Worm (Caenorhabditis elegans) whole organism, L4 larva: ENCODE measurements around the gene col-152.

Source experiments
- F37D6.2 ChIP-seq: sonication (generic microtip); optimal IDR thresholded peaks from 2 replicates; lab custom pipeline; 2016; ENCODE audit warnings: mild to moderate bottlenecking, missing genetic modification characterization, missing compliant biosample characterization
- R02D3.7 ChIP-seq: fragments of 150-350 bp; sonication (generic microtip); optimal IDR thresholded peaks from 3 replicates; lab custom pipeline; 2014; ENCODE audit warnings: missing biosample characterization, missing genetic modification characterization
- T20F7.1 ChIP-seq: fragments of 200-800 bp; sonication (Bioruptor generic); optimal IDR thresholded peaks from 2 replicates; lab custom pipeline; 2018; ENCODE audit warnings: mild to moderate bottlenecking, missing genetic modification characterization, missing compliant biosample characterization
- T26A8.4 ChIP-seq: fragments of 200-800 bp; sonication (Bioruptor generic); IDR thresholded peaks from 2 replicates; pipeline ENCODE4 v1.3.6; 2022; ENCODE audit warnings: missing genetic modification characterization, missing compliant biosample characterization
- Y105C5A.15 ChIP-seq: fragments of 200-800 bp; sonication (Bioruptor generic); IDR thresholded peaks from 2 replicates; pipeline ENCODE4 v1.3.6; 2022; ENCODE audit warnings: missing genetic modification characterization, missing compliant biosample characterization
- Y48G9A.11 ChIP-seq: fragments of 200-800 bp; sonication (Bioruptor generic); IDR thresholded peaks from 2 replicates; pipeline ENCODE4 v1.3.6; 2022; ENCODE audit warnings: missing genetic modification reagents, missing genetic modification characterization, missing compliant biosample characterization
- ZK337.2 ChIP-seq: fragments of 200-800 bp; sonication (Bioruptor generic); IDR thresholded peaks from 2 replicates; pipeline ENCODE4 v1.3.6; 2022; ENCODE audit warnings: missing genetic modification reagents, missing genetic modification characterization, missing compliant biosample characterization
- attf-4 ChIP-seq: sonication (generic microtip); optimal IDR thresholded peaks from 3 replicates; lab custom pipeline; 2017; ENCODE audit warnings: missing biosample characterization, missing genetic modification characterization
- ceh-28 ChIP-seq: fragments of 150-350 bp; optimal IDR thresholded peaks from 2 replicates; lab custom pipeline; 2014; ENCODE audit warnings: missing biosample characterization, missing genetic modification reagents, missing genetic modification characterization
- ceh-82 ChIP-seq: sonication (generic microtip); optimal IDR thresholded peaks from 2 replicates; lab custom pipeline; 2017; ENCODE audit warnings: missing biosample characterization, missing genetic modification characterization
- ctbp-1 ChIP-seq: fragments of 200-800 bp; sonication (Bioruptor generic); IDR thresholded peaks from 2 replicates; pipeline ENCODE4 v1.3.6; 2022; ENCODE audit warnings: missing genetic modification reagents, missing genetic modification characterization, missing compliant biosample characterization
- dmd-6 ChIP-seq: fragments of 200-800 bp; sonication (Bioruptor generic); IDR thresholded peaks from 2 replicates; pipeline ENCODE4 v1.3.6; 2022; ENCODE audit warnings: missing genetic modification reagents, missing genetic modification characterization, missing compliant biosample characterization
- dpl-1 ChIP-seq: fragments of 150-350 bp; optimal IDR thresholded peaks from 2 replicates; lab custom pipeline; 2014; ENCODE audit warnings: missing biosample characterization, missing genetic modification reagents, missing genetic modification characterization
- dve-1 ChIP-seq: sonication (generic microtip); optimal IDR thresholded peaks from 2 replicates; lab custom pipeline; 2017; ENCODE audit warnings: antibody characterized with exemption, mild to moderate bottlenecking, missing genetic modification characterization, missing compliant biosample characterization; ENCODE audit not compliant: insufficient read depth
- egl-27 ChIP-seq: sonication (generic microtip); optimal IDR thresholded peaks from 3 replicates; lab custom pipeline; 2017; ENCODE audit warnings: missing biosample characterization, missing genetic modification reagents, missing genetic modification characterization
- hlh-11 ChIP-seq: fragments of 200-800 bp; sonication (Bioruptor generic); optimal IDR thresholded peaks from 2 replicates; lab custom pipeline; 2018; ENCODE audit warnings: mild to moderate bottlenecking, missing genetic modification characterization, missing compliant biosample characterization
- lin-13 ChIP-seq: fragments of 150-350 bp; optimal IDR thresholded peaks from 2 replicates; lab custom pipeline; 2014; ENCODE audit warnings: missing biosample characterization, missing genetic modification reagents, missing genetic modification characterization
- lin-29 ChIP-seq: fragments of 200-800 bp; sonication (Bioruptor generic); IDR thresholded peaks from 2 replicates; pipeline ENCODE4 v1.3.6; 2022; ENCODE audit warnings: missing genetic modification reagents, missing genetic modification characterization, missing compliant biosample characterization
- lin-39 ChIP-seq: fragments of 150-350 bp; optimal IDR thresholded peaks from 2 replicates; lab custom pipeline; 2014; ENCODE audit warnings: missing biosample characterization, missing genetic modification reagents, missing genetic modification characterization
- lir-3 ChIP-seq: sonication (generic microtip); optimal IDR thresholded peaks from 2 replicates; lab custom pipeline; 2016; ENCODE audit warnings: mild to moderate bottlenecking, missing genetic modification characterization, missing compliant biosample characterization
- madf-5 ChIP-seq, 2 experiments: fragments of 200-800 bp; sonication (Bioruptor generic); IDR thresholded peaks; 2 replicates each; pipeline ENCODE4 v1.3.6; 2022; ENCODE audit warnings: missing compliant biosample characterization in 2 of 2, missing genetic modification characterization in 2 of 2
- mep-1 ChIP-seq: fragments of 150-350 bp; sonication (generic microtip); optimal IDR thresholded peaks from 3 replicates; lab custom pipeline; 2014; ENCODE audit warnings: missing biosample characterization, missing genetic modification characterization
- mxl-3 ChIP-seq: fragments of 200-800 bp; sonication (Bioruptor generic); optimal IDR thresholded peaks from 2 replicates; lab custom pipeline; 2018; ENCODE audit warnings: mild to moderate bottlenecking, missing genetic modification characterization, missing compliant biosample characterization
- nhr-237 ChIP-seq: sonication (generic microtip); optimal IDR thresholded peaks from 2 replicates; lab custom pipeline; 2017; ENCODE audit warnings: missing biosample characterization, missing genetic modification characterization
- nhr-28 ChIP-seq: fragments of 150-350 bp; optimal IDR thresholded peaks from 2 replicates; lab custom pipeline; 2014; ENCODE audit warnings: missing biosample characterization, missing genetic modification characterization
- nhr-77 ChIP-seq: fragments of 150-350 bp; optimal IDR thresholded peaks from 2 replicates; lab custom pipeline; 2014; ENCODE audit warnings: missing biosample characterization, missing genetic modification characterization
- set-16 ChIP-seq: fragments of 200-800 bp; sonication (Bioruptor generic); IDR thresholded peaks from 2 replicates; pipeline ENCODE4 v1.3.6; 2022; ENCODE audit warnings: missing genetic modification reagents, missing genetic modification characterization, missing compliant biosample characterization
- spr-3 ChIP-seq: fragments of 200-800 bp; sonication (Bioruptor generic); optimal IDR thresholded peaks from 2 replicates; lab custom pipeline; 2018; ENCODE audit warnings: mild to moderate bottlenecking, missing genetic modification characterization, missing compliant biosample characterization
- tag-97 ChIP-seq: fragments of 200-800 bp; sonication (Bioruptor generic); IDR thresholded peaks from 2 replicates; pipeline ENCODE4 v1.3.6; 2022; ENCODE audit warnings: missing genetic modification characterization, missing compliant biosample characterization
- unc-62 ChIP-seq, 3 experiments: fragments of 150-350 bp in 1 of 3; sonication (generic microtip); optimal IDR thresholded peaks in 2 of 3; peaks in 1 of 3; 1 replicate in 1 of 3; 2 replicates in 2 of 3; lab custom pipeline; 2014 to 2017; ENCODE audit warnings: missing biosample characterization in 3 of 3, missing genetic modification characterization in 3 of 3, missing genetic modification reagents in 3 of 3, missing genotype in 1 of 3
- zfp-3 ChIP-seq: fragments of 200-800 bp; sonication (Bioruptor generic); conservative IDR thresholded peaks from 2 replicates; pipeline ENCODE4 v1.3.6; 2022; ENCODE audit warnings: missing genetic modification reagents, missing genetic modification characterization, missing compliant biosample characterization

Gene col-152

DNA sequence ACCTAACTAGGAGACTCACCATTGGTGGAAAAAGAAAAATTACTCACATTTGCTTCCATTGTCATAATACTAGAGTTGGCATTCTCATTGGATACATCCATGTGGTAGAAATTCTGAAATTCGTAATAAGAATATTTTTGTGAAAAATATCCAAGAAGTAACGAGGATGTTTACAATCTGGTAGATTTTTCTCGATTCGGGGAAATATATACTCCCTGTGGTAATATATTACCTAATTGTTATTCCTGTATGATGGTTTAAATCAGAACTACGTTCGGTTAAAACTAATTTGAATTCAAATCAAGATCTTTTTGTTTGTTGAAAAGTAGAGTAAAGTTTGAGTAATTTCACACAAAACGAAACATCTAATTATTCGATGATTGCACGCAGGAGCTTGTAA is 11.7 kb upstream of the col-152 start, which contains the start of gene srd-34:
TSS of gene srd-34 (minus strand) at position 101 of the 400 bp plus-strand sequence.
- TF ChIP-seq lin-29 (GFP tag; lab: Robert Waterston, UW) (no peak), T26A8.4 (GFP tag; lab: Robert Waterston, UW) (no peak)
- TF ChIP-seq, all 104 proteins: peak for 0

- TF ChIP-seq mxl-3 (GFP tag; lab: Kevin White, UChicago) = no peak
- TF ChIP-seq Y48G9A.11 (GFP tag; lab: Robert Waterston, UW) = no peak
- no peak for TF ChIP-seq ceh-82 (tag; lab: Kevin White, UChicago)
- no peak for TF ChIP-seq set-16 (GFP tag; lab: Robert Waterston, UW)
- TF ChIP-seq, all 104 proteins: peak for 0
Observed at ce11 chrV:10549717-10550116, 11.0 kb upstream of the col-152 start, which contains the start of gene F32G8.2. Gene F32G8.2, plus strand, starts transcription at chrV:10550017.

ce11 chrV:10555239-10555638 is 5.5 kb upstream of the col-152 start, which contains the start of gene F32G8.3:
Gene F32G8.3, minus strand, starts transcription at chrV:10555339.
- no peak for TF ChIP-seq F37D6.2

DNA sequence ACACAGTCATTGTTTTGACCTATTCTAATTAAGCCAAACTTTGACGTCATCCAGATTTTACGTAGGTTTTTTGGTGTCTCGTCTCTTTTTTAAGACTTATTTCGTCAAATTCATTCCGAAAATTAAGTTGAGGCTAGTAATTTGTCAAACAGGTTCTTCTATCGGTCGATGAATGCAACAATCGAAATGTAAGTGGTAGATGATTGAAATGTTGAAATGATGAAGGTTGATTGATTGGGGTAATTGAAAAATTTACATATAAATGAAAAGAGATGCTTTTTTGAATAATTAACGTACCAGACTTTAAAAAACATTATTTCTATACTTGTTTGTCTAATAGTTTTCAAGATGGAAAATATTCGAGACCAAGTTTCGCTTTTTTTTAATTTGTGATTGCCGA is 4.4 kb upstream of the col-152 start:
- TF ChIP-seq lir-3 (tag; lab: Kevin White, UChicago) = no peak
- peak in 1 of 2 experiments; percentile 85 for TF ChIP-seq unc-62 (GFP tag; optimal IDR thresholded peaks at IDR 0.05 in 1 of 2; lab: Kevin White, UChicago)
- no peak for TF ChIP-seq unc-62 (tag; optimal IDR thresholded peaks at IDR 0.05; lab: Kevin White, UChicago)
- TF ChIP-seq madf-5 (GFP tag; IDR thresholded peaks at IDR 0.05; lab: Robert Waterston, UW) = no peak

DNA sequence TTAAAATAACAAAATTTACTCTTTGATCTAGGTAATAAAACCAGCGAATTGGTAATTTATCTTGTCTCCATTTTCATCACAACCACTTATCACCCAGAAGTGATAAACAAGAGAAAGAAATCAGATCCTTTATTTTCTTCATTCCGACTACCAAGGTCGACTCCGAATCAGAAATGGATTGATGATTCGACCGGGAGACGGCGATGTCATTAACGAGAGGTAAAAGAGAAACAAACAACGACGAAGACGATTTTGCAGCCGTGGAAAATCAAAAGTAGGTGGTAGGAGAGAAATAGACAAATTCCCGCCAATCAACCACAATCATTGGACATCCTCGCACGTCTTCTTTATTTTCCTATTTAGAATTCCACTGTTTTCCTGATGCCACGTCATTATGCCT is 3.6 kb upstream of the col-152 start:
- TF ChIP-seq zfp-3 (GFP tag; lab: Robert Waterston, UW) (no peak), nhr-28 (tag; lab: Kevin White, UChicago) (peak; percentile 49), hlh-11 (tag; lab: Kevin White, UChicago) (no peak), ZK337.2 (GFP tag; lab: Robert Waterston, UW) (no peak)

DNA sequence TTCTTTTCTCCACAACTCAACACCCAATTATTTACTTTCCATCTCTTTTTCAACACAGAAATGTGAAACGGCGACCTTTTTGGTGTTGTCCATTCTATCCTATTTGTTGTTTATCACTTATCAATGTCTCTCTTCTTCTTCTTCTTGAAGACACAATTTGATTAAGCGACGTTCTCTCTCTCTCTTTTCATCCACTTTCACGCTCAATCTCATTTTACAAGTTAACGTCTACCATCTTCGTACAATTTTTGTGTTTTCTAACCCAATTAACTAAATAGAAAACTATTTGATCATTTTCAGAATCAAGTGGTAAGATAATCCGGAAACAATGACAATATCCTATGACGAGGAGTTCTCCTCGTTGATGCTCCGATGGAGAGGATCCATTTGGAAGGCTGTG is 3.0 kb upstream of the col-152 start, which contains the start of gene best-14:
TSS of gene best-14 (plus strand) at position 301 of the 400 bp plus-strand sequence.
- TF ChIP-seq tag-97 (GFP tag; lab: Robert Waterston, UW) (no peak), unc-62 (GFP tag; optimal IDR thresholded peaks at IDR 0.05 in 1 of 2; lab: Kevin White, UChicago) (peak in 1 of 2 experiments; percentile 34), unc-62 (tag; optimal IDR thresholded peaks at IDR 0.05; lab: Kevin White, UChicago) (no peak)

ce11 chrV:10561632-10562031 is 911 bp downstream of the col-152 start:
- peak in 1 of 2 experiments; percentile 73 for TF ChIP-seq unc-62 (GFP tag; optimal IDR thresholded peaks at IDR 0.05 in 1 of 2; lab: Kevin White, UChicago)
- TF ChIP-seq unc-62 (tag; optimal IDR thresholded peaks at IDR 0.05; lab: Kevin White, UChicago) = no peak
- no peak for TF ChIP-seq T20F7.1 (GFP tag; lab: Kevin White, UChicago)
- peak; percentile 84; the same call in 1 of the 2 replicates for TF ChIP-seq set-16 (GFP tag; lab: Robert Waterston, UW)
- no peak for TF ChIP-seq lin-13 (GFP tag; lab: Kevin White, UChicago)

- TF ChIP-seq dve-1 = peak; percentile 18
- TF ChIP-seq nhr-237 = no peak
- no peak for TF ChIP-seq dpl-1 (GFP tag; lab: Kevin White, UChicago)
- no peak for TF ChIP-seq R02D3.7
- no peak for TF ChIP-seq nhr-77 (tag; lab: Kevin White, UChicago)
- no peak for TF ChIP-seq Y105C5A.15 (GFP tag; lab: Robert Waterston, UW)
- TF ChIP-seq attf-4 = no peak
- TF ChIP-seq ctbp-1 (GFP tag; lab: Robert Waterston, UW) = no peak
- no peak for TF ChIP-seq lin-39
- TF ChIP-seq egl-27 (tag; lab: Kevin White, UChicago) = no peak
- no peak for TF ChIP-seq mep-1 (tag; lab: Kevin White, UChicago)
- TF ChIP-seq dmd-6 (GFP tag; lab: Robert Waterston, UW) = peak; percentile 82
- TF ChIP-seq ceh-28 = no peak
- TF ChIP-seq spr-3 = no peak
- TF ChIP-seq lin-13 (GFP tag; lab: Kevin White, UChicago) = no peak
Observed at ce11 chrV:10562817-10563216, 2.1 kb downstream of the col-152 start.
